Worm (Caenorhabditis elegans): Measurements from ENCODE around the gene F21D5.4.

F21D5.4 gene

DNA sequence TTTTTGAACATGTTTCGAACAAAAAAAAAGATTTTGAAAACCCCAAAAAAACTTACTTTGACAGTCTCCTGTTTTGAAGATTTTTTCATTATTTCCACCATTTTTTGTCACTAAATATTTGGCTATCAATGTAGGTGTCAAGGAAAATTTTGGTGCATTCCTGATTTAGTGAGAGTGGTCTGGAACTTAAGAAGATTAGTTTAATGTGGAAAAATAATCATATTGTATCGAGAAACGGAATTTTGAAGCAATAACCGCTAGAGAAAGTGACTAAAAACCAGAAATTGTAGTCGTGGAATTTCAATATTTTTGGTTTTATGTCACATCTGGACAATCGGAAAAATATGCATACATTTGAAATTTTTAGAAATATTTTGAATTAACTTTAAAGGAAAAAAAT, 24.0 kb downstream of the F21D5.4 start, which contains the start of the genes F20C5.11 and klp-11:
F20C5.11 (minus strand) TSS at position 101 of the 400 bp plus-strand sequence.
klp-11 (minus strand) TSS at position 171 of the 400 bp plus-strand sequence.
- TF ChIP-seq nhr-12 (tag; optimal IDR thresholded peaks at IDR 0.05) (no peak), C34F6.9 (tag; optimal IDR thresholded peaks at IDR 0.05) (no peak), alr-1 (tag; optimal IDR thresholded peaks at IDR 0.05) (no peak), zag-1 (tag; optimal IDR thresholded peaks at IDR 0.05) (no peak), unc-62 (GFP tag; optimal IDR thresholded peaks at IDR 0.05) (no peak), Y55F3AM.14 (GFP tag; optimal IDR thresholded peaks at IDR 0.05) (no peak), F13H6.1 (tag; optimal IDR thresholded peaks at IDR 0.05) (no peak), egl-27 (tag; optimal IDR thresholded peaks at IDR 0.05) (no peak), ceh-16 (tag; optimal IDR thresholded peaks at IDR 0.05) (no peak), snpc-4 (tag; optimal IDR thresholded peaks at IDR 0.05) (no peak)

DNA sequence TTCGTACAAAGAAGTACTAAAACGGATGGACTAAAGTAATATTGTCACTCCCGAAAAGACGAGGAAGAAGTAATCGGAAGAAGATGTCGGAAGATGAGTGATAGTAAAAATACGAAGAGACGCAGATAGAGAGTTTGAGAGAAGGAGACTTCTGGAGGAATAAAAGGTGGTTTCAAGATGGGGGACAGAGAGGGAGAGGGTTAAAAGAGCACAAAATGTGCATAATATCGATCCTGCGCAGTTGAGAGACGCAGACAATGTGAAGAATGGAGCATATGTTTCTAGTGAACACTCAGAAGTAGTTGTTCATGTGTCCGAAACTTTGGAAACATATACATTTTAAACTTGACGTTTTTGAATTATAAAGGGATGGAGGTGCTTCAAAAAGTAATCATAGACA, 24.6 kb downstream of the F21D5.4 start:
- TF ChIP-seq peb-1 (tag; optimal IDR thresholded peaks at IDR 0.05) (no peak), nhr-77 (tag; optimal IDR thresholded peaks at IDR 0.05) (no peak), nhr-10 (tag; optimal IDR thresholded peaks at IDR 0.05) (no peak), unc-55 (GFP tag; optimal IDR thresholded peaks at IDR 0.05) (peak; percentile 93), snpc-4 (tag; optimal IDR thresholded peaks at IDR 0.05) (no peak), zag-1 (tag; optimal IDR thresholded peaks at IDR 0.05) (peak; percentile 49), elt-1 (tag; optimal IDR thresholded peaks at IDR 0.05) (no peak), nhr-129 (tag; optimal IDR thresholded peaks at IDR 0.05) (peak; percentile 66), unc-62 (GFP tag; optimal IDR thresholded peaks at IDR 0.05) (no peak), mab-5 (tag; optimal IDR thresholded peaks at IDR 0.05) (peak; percentile 0), C34F6.9 (tag; optimal IDR thresholded peaks at IDR 0.05) (peak; percentile 84), ama-1 (optimal IDR thresholded peaks at IDR 0.05) (no peak), nhr-237 (tag; optimal IDR thresholded peaks at IDR 0.05) (no peak), skn-1 (tag; optimal IDR thresholded peaks at IDR 0.05) (no peak), R02D3.7 (tag; optimal IDR thresholded peaks at IDR 0.05) (no peak), lin-11 (tag; optimal IDR thresholded peaks at IDR 0.05) (no peak), sma-3 (GFP tag; optimal IDR thresholded peaks at IDR 0.05) (no peak), nhr-6 (tag; optimal IDR thresholded peaks at IDR 0.05) (peak; percentile 76), nhr-12 (tag; optimal IDR thresholded peaks at IDR 0.05) (no peak), ztf-11 (tag; optimal IDR thresholded peaks at IDR 0.05) (no peak), F13H6.1 (tag; optimal IDR thresholded peaks at IDR 0.05) (peak; percentile 49), sem-4 (tag; optimal IDR thresholded peaks at IDR 0.05) (peak; percentile 50), lsy-2 (tag; optimal IDR thresholded peaks at IDR 0.05) (peak; percentile 40 to 71), lin-13 (GFP tag; optimal IDR thresholded peaks at IDR 0.05) (peak; percentile 43), fos-1 (tag; optimal IDR thresholded peaks at IDR 0.05) (no peak), elt-3 (tag; optimal IDR thresholded peaks at IDR 0.05) (no peak), sma-9 (GFP tag; optimal IDR thresholded peaks at IDR 0.05) (peak; percentile 62), sma-9 (tag; optimal IDR thresholded peaks at IDR 0.05) (no peak), aly-2 (tag; optimal IDR thresholded peaks at IDR 0.05) (no peak)

DNA sequence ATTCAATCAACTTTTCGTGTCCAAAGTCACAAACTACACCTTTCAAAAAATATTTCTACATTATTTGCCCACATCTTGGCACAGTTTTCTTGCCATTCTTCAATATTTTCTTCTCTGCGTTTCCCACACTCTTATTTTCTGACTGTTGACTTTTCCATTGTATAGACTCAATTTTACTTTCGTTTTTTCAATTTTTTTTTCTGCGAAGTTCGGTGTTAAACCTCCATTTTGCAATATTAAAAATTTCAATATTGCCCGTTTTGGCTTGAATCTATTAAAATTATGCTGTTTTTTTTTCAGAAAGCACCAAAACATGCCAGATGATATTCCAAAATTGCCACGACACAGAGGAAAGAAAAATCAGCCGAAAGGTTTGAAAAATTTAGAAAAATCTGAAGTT, 26.7 kb downstream of the F21D5.4 start, which contains the start of gene cdc-50.B:
cdc-50.B (plus strand) TSS at position 301 of the 400 bp plus-strand sequence.
- no peak for TF ChIP-seq nhr-6 (tag; optimal IDR thresholded peaks at IDR 0.05)
- no peak for TF ChIP-seq peb-1 (tag; optimal IDR thresholded peaks at IDR 0.05)
- TF ChIP-seq nhr-23 (tag; optimal IDR thresholded peaks at IDR 0.05) = no peak
- TF ChIP-seq skn-1 (tag; optimal IDR thresholded peaks at IDR 0.05) = no peak
- TF ChIP-seq egl-27 (tag; optimal IDR thresholded peaks at IDR 0.05) = no peak
- no peak for TF ChIP-seq snpc-4 (tag; optimal IDR thresholded peaks at IDR 0.05)
- TF ChIP-seq lin-13 (GFP tag; optimal IDR thresholded peaks at IDR 0.05) = no peak
- no peak for TF ChIP-seq nhr-129 (tag; optimal IDR thresholded peaks at IDR 0.05)
- TF ChIP-seq nhr-10 (tag; optimal IDR thresholded peaks at IDR 0.05) = no peak

DNA sequence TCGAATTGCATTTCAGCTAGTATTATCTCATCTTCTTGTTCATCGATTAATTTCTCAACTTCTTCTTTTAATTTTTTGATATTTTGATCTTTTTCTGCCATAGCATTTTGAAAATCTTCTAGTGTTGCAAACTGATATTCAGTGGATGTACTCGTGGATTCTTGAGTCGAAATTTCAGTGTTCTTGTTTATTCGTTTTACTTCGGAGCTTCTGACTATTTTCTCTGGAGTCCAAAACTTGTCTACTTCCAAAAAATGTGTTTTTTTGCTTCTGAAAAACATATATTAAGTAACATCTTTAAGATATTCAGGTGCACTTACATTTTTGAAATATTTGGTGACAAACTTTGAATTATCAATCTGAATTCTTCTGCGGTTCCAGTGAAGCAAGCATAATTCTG, 31.7 kb downstream of the F21D5.4 start, which contains the start of gene F20C5.5:
F20C5.5 (minus strand) TSS at position 101 of the 400 bp plus-strand sequence.
- no peak for TF ChIP-seq mab-5 (tag; optimal IDR thresholded peaks at IDR 0.05)
- no peak for TF ChIP-seq snpc-4 (tag; optimal IDR thresholded peaks at IDR 0.05)
- TF ChIP-seq mbf-1 (tag; optimal IDR thresholded peaks at IDR 0.05) = no peak
- TF ChIP-seq sma-3 (GFP tag; optimal IDR thresholded peaks at IDR 0.05) = no peak
- TF ChIP-seq nhr-129 (tag; optimal IDR thresholded peaks at IDR 0.05) = no peak
- TF ChIP-seq unc-39 (tag; optimal IDR thresholded peaks at IDR 0.05) = no peak
- TF ChIP-seq ztf-11 (tag; optimal IDR thresholded peaks at IDR 0.05) = no peak
- TF ChIP-seq elt-1 (tag; optimal IDR thresholded peaks at IDR 0.05) = no peak

Data from whole organism, L2 larva.